Fruit fly (Drosophila melanogaster) whole organism, prepupa: Measurements from ENCODE around the gene CG7656.

Experiments
- Blimp-1 ChIP-seq: fragments of 200-800 bp; sonication (Bioruptor generic); optimal IDR thresholded peaks from 3 replicates; lab custom pipeline; 2017; ENCODE audit warnings: missing biosample characterization, missing genetic modification characterization, mild to moderate bottlenecking, moderate library complexity, missing genetic modification reagents
- CG10631 ChIP-seq: fragments of 200-800 bp; sonication (Bioruptor generic); optimal IDR thresholded peaks from 2 replicates; lab custom pipeline; 2016; ENCODE audit warnings: missing biosample characterization, missing genetic modification characterization
- CG11762 ChIP-seq: fragments of 200-800 bp; sonication (Bioruptor generic); optimal IDR thresholded peaks from 3 replicates; lab custom pipeline; 2016; ENCODE audit warnings: missing biosample characterization, missing genetic modification characterization; ENCODE audit not compliant: insufficient read depth
- CG11902 ChIP-seq: fragments of 200-800 bp; sonication (Bioruptor generic); optimal IDR thresholded peaks from 3 replicates; lab custom pipeline; 2016; ENCODE audit warnings: missing biosample characterization, missing genetic modification characterization
- CG15336 ChIP-seq: fragments of 200-800 bp; sonication (Bioruptor generic); IDR thresholded peaks from 2 replicates; pipeline ENCODE4 v1.3.6; 2022; ENCODE audit warnings: missing biosample characterization, missing genetic modification characterization
- CG3032 ChIP-seq: fragments of 200-800 bp; optimal IDR thresholded peaks from 2 replicates; lab custom pipeline; 2019; ENCODE audit warnings: missing biosample characterization, mild to moderate bottlenecking, missing genetic modification characterization, moderate library complexity
- CG32006 ChIP-seq: fragments of 200-800 bp; sonication (Bioruptor generic); optimal IDR thresholded peaks from 3 replicates; lab custom pipeline; 2017; ENCODE audit warnings: missing biosample characterization, mild to moderate bottlenecking, missing genetic modification characterization
- CG3919 ChIP-seq: fragments of 200-800 bp; sonication (Bioruptor generic); optimal IDR thresholded peaks from 3 replicates; lab custom pipeline; 2016; ENCODE audit warnings: missing biosample characterization, missing genetic modification characterization
- CG6163 ChIP-seq: fragments of 200-800 bp; sonication (Bioruptor generic); IDR thresholded peaks from 3 replicates; pipeline ENCODE4 v1.3.6; 2022; ENCODE audit warnings: missing biosample characterization, missing genetic modification characterization
- CG6276 ChIP-seq: fragments of 200-800 bp; sonication (Bioruptor generic); optimal IDR thresholded peaks from 2 replicates; lab custom pipeline; 2017; ENCODE audit warnings: missing biosample characterization, mild to moderate bottlenecking, missing genetic modification characterization
- CG6792 ChIP-seq: fragments of 200-800 bp; sonication (Bioruptor generic); optimal IDR thresholded peaks from 3 replicates; lab custom pipeline; 2016; ENCODE audit warnings: missing biosample characterization, missing genetic modification characterization
- CG6808 ChIP-seq: fragments of 200-800 bp; sonication (Bioruptor generic); optimal IDR thresholded peaks from 3 replicates; lab custom pipeline; 2017; ENCODE audit warnings: missing biosample characterization, missing genetic modification characterization, mild to moderate bottlenecking, moderate library complexity, missing genetic modification reagents
- CG6854 ChIP-seq: fragments of 200-800 bp; sonication (Bioruptor generic); optimal IDR thresholded peaks from 2 replicates; lab custom pipeline; 2017; ENCODE audit warnings: missing biosample characterization, mild to moderate bottlenecking, missing genetic modification characterization
- CG8119 ChIP-seq: fragments of 200-800 bp; sonication (Bioruptor generic); IDR thresholded peaks from 3 replicates; pipeline ENCODE4 v1.3.6; 2022; ENCODE audit warnings: missing biosample characterization, missing genetic modification characterization
- CG8319 ChIP-seq: fragments of 200-800 bp; sonication (Bioruptor generic); optimal IDR thresholded peaks from 3 replicates; lab custom pipeline; 2016; ENCODE audit warnings: missing biosample characterization, missing genetic modification characterization
- Eip75B ChIP-seq: fragments of 200-800 bp; sonication (Bioruptor generic); optimal IDR thresholded peaks from 3 replicates; lab custom pipeline; 2016; ENCODE audit warnings: missing biosample characterization, missing genetic modification characterization
- Ets21C ChIP-seq: fragments of 200-800 bp; sonication (Bioruptor generic); optimal IDR thresholded peaks from 3 replicates; lab custom pipeline; 2016; ENCODE audit warnings: missing biosample characterization, missing genetic modification characterization
- Ets96B ChIP-seq: fragments of 200-800 bp; optimal IDR thresholded peaks from 2 replicates; lab custom pipeline; 2019; ENCODE audit warnings: missing biosample characterization, mild to moderate bottlenecking, missing genetic modification characterization, moderate library complexity
- Hr38 ChIP-seq: sonication (Bioruptor generic); optimal IDR thresholded peaks from 2 replicates; lab custom pipeline; 2016; ENCODE audit warnings: missing biosample characterization, missing genetic modification characterization
- Hr39 ChIP-seq: fragments of 200-800 bp; sonication (Bioruptor generic); optimal IDR thresholded peaks from 2 replicates; lab custom pipeline; 2016; ENCODE audit warnings: missing biosample characterization, missing genetic modification characterization
- Hr4 ChIP-seq: fragments of 200-800 bp; sonication (Bioruptor generic); optimal IDR thresholded peaks from 3 replicates; lab custom pipeline; 2016; ENCODE audit warnings: missing biosample characterization, missing genetic modification characterization
- Lpt ChIP-seq: fragments of 200-800 bp; sonication (Bioruptor generic); optimal IDR thresholded peaks from 3 replicates; lab custom pipeline; 2016; ENCODE audit warnings: missing biosample characterization, missing genetic modification characterization
- Smox ChIP-seq: fragments of 200-800 bp; sonication (Bioruptor generic); optimal IDR thresholded peaks from 3 replicates; lab custom pipeline; 2016; ENCODE audit warnings: missing biosample characterization, missing genetic modification characterization
- Sox102F ChIP-seq: fragments of 200-800 bp; sonication (Bioruptor generic); optimal IDR thresholded peaks from 2 replicates; lab custom pipeline; 2016; ENCODE audit warnings: missing biosample characterization, mild to moderate bottlenecking, missing genetic modification characterization
- Sox14 ChIP-seq: fragments of 200-800 bp; sonication (Bioruptor generic); optimal IDR thresholded peaks from 3 replicates; lab custom pipeline; 2016; ENCODE audit warnings: missing biosample characterization, missing genetic modification characterization
- achi ChIP-seq: fragments of 200-800 bp; sonication (Bioruptor generic); optimal IDR thresholded peaks from 3 replicates; lab custom pipeline; 2016; ENCODE audit warnings: missing biosample characterization, missing genetic modification characterization
- acj6 ChIP-seq: fragments of 200-800 bp; sonication (Bioruptor generic); optimal IDR thresholded peaks from 3 replicates; lab custom pipeline; 2016; ENCODE audit warnings: missing biosample characterization, missing genetic modification characterization
- dac ChIP-seq: fragments of 200-800 bp; sonication (Bioruptor generic); optimal IDR thresholded peaks from 2 replicates; lab custom pipeline; 2017; ENCODE audit warnings: missing biosample characterization, mild to moderate bottlenecking, missing genetic modification characterization
- dsx ChIP-seq: fragments of 200-800 bp; optimal IDR thresholded peaks from 3 replicates; lab custom pipeline; 2019; ENCODE audit warnings: missing biosample characterization, mild to moderate bottlenecking, missing genetic modification characterization, moderate library complexity; ENCODE audit not compliant: poor library complexity, severe bottlenecking
- esn ChIP-seq: fragments of 200-800 bp; sonication (Bioruptor generic); optimal IDR thresholded peaks from 2 replicates; lab custom pipeline; 2016; ENCODE audit warnings: missing biosample characterization, mild to moderate bottlenecking, missing genetic modification characterization, moderate library complexity
- fd59A ChIP-seq: fragments of 200-800 bp; sonication (Bioruptor generic); optimal IDR thresholded peaks from 2 replicates; lab custom pipeline; 2017; ENCODE audit warnings: missing biosample characterization, mild to moderate bottlenecking, missing genetic modification characterization, missing genetic modification reagents
- fkh ChIP-seq: fragments of 200-800 bp; sonication (Bioruptor generic); optimal IDR thresholded peaks from 3 replicates; lab custom pipeline; 2017; ENCODE audit warnings: missing biosample characterization, mild to moderate bottlenecking, missing genetic modification characterization, moderate library complexity
- lz ChIP-seq: fragments of 200-800 bp; sonication (Bioruptor generic); optimal IDR thresholded peaks from 3 replicates; lab custom pipeline; 2016; ENCODE audit warnings: missing biosample characterization, missing genetic modification characterization
- net ChIP-seq: fragments of 200-800 bp; sonication (Bioruptor generic); optimal IDR thresholded peaks from 3 replicates; lab custom pipeline; 2016; ENCODE audit warnings: missing biosample characterization, missing genetic modification characterization
- pdm3 ChIP-seq: fragments of 200-800 bp; sonication (Bioruptor generic); optimal IDR thresholded peaks from 3 replicates; lab custom pipeline; 2016; ENCODE audit warnings: missing biosample characterization, missing genetic modification characterization
- salr ChIP-seq, 2 experiments: fragments of 200-800 bp; sonication (Bioruptor generic); optimal IDR thresholded peaks; 3 replicates each; lab custom pipeline; 2016 to 2018; ENCODE audit warnings: missing biosample characterization in 2 of 2, missing genetic modification characterization in 2 of 2, mild to moderate bottlenecking in 1 of 2
- spab ChIP-seq: fragments of 200-800 bp; sonication (Bioruptor generic); optimal IDR thresholded peaks from 2 replicates; lab custom pipeline; 2017; ENCODE audit warnings: missing biosample characterization, mild to moderate bottlenecking, missing genetic modification characterization, missing genetic modification reagents
- ss ChIP-seq, 2 experiments: fragments of 200-800 bp; sonication (Bioruptor generic); optimal IDR thresholded peaks; 2 replicates in 1 of 2; 3 replicates in 1 of 2; lab custom pipeline; 2017 to 2018; ENCODE audit warnings: mild to moderate bottlenecking in 2 of 2, missing biosample characterization in 2 of 2, missing genetic modification characterization in 2 of 2, moderate library complexity in 1 of 2
- topi ChIP-seq: fragments of 200-800 bp; sonication (Bioruptor generic); optimal IDR thresholded peaks from 3 replicates; lab custom pipeline; 2016; ENCODE audit warnings: missing biosample characterization, missing genetic modification characterization
- vri ChIP-seq: fragments of 200-800 bp; sonication (Bioruptor generic); optimal IDR thresholded peaks from 3 replicates; lab custom pipeline; 2016; ENCODE audit warnings: missing biosample characterization, mild to moderate bottlenecking, missing genetic modification characterization

CG7656 gene

DNA sequence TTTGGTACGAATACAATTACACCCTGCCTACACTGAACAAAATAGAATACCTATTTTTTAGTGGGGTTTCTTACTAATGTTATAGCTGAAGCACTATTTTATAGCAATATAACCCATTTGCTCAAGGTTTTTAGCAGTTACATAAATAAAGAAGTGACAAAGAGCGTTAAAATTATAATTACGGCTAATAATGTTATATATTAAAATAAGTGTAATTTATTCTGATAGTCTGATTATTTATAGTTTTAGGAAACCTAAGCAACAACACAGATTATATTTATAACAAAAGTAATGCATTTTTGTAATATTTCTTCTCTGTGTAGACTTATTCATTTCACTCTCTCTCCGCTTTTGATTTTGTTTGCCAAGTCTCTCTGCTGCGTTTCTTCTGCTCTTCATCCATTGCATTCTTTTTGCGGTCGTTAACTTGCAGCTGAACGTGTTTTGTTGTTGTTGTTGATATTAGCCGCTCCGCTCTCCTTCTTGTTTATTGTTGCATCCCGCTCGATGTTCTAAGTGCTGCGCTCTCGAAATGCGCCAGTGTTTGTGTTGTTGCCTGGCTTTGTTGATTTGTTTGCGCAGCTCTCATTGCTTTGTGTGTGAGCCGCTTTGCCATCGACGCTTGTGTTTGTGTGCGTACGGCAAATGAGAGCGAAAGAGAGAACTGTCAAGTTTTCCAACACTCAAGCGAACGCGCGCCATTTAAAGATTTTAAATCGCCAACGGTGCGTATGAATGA lies 37.9 kb upstream of the CG7656 start (continued):
- TF ChIP-seq CG11902 (GFP tag; lab: Kevin White, UChicago): peak; percentile 91
- TF ChIP-seq fkh (GFP tag; lab: Kevin White, UChicago): peak; percentile 89
- peak; percentile 94 for TF ChIP-seq Smox (GFP tag; lab: Kevin White, UChicago)
- TF ChIP-seq lz: peak; percentile 93
- TF ChIP-seq Sox102F (GFP tag; lab: Kevin White, UChicago): peak; percentile 77
- TF ChIP-seq Hr39 (GFP tag; lab: Kevin White, UChicago): peak; percentile 89
- TF ChIP-seq CG6854: peak; percentile 82
- TF ChIP-seq CG6792 (GFP tag; lab: Kevin White, UChicago): peak; percentile 96
- no peak for TF ChIP-seq Hr38 (GFP tag; lab: Kevin White, UChicago)
- peak; percentile 94 for TF ChIP-seq Hr4 (GFP tag; lab: Kevin White, UChicago)
- TF ChIP-seq spab (GFP tag; lab: Kevin White, UChicago): peak; percentile 89
- peak; percentile 95 for TF ChIP-seq Lpt
- TF ChIP-seq CG6276 (GFP tag; lab: Kevin White, UChicago): peak; percentile 97
- peak; percentile 88 for TF ChIP-seq dsx (GFP tag; lab: Kevin White, UChicago)
- TF ChIP-seq net (GFP tag; lab: Kevin White, UChicago): peak; percentile 92
- peak; percentile 84 to 92 for TF ChIP-seq ss (GFP tag; optimal IDR thresholded peaks at IDR 0.05; lab: Kevin White, UChicago)
- peak; percentile 98 for TF ChIP-seq esn (GFP tag; lab: Kevin White, UChicago)
- TF ChIP-seq dac (GFP tag; lab: Kevin White, UChicago): peak; percentile 72
- peak; percentile 94 for TF ChIP-seq Blimp-1
- TF ChIP-seq Eip75B (GFP tag; lab: Kevin White, UChicago): peak; percentile 93
- TF ChIP-seq CG8119 (GFP tag; lab: Robert Waterston, UW): peak; percentile 98
- TF ChIP-seq acj6 (GFP tag; lab: Kevin White, UChicago): peak; percentile 98
- TF ChIP-seq Ets21C (GFP tag; lab: Kevin White, UChicago): peak; percentile 84
- TF ChIP-seq CG10631 (GFP tag; lab: Kevin White, UChicago): peak; percentile 98
- TF ChIP-seq CG15336 (GFP tag; lab: Robert Waterston, UW): peak; percentile 96
- peak; percentile 88 for TF ChIP-seq CG6163
- TF ChIP-seq CG3032: peak; percentile 95
- peak; percentile 95 for TF ChIP-seq CG3919 (GFP tag; lab: Kevin White, UChicago)
- TF ChIP-seq CG32006 (GFP tag; lab: Kevin White, UChicago): peak; percentile 99
- peak; percentile 94 for TF ChIP-seq Ets96B (tag; lab: Kevin White, UChicago)
- TF ChIP-seq CG8319 (GFP tag; lab: Kevin White, UChicago): peak; percentile 89
- peak; percentile 73 to 99 for TF ChIP-seq salr (GFP tag; optimal IDR thresholded peaks at IDR 0.05; lab: Kevin White, UChicago)
- TF ChIP-seq topi: peak; percentile 95
- TF ChIP-seq pdm3 (GFP tag; lab: Kevin White, UChicago): peak; percentile 94
- peak; percentile 90 for TF ChIP-seq fd59A (GFP tag; lab: Kevin White, UChicago)
- peak; percentile 49 for TF ChIP-seq vri (GFP tag; lab: Kevin White, UChicago)
- TF ChIP-seq achi (GFP tag; lab: Kevin White, UChicago): peak; percentile 97
- TF ChIP-seq CG6808 (GFP tag; lab: Kevin White, UChicago): peak; percentile 89
- peak; percentile 90 for TF ChIP-seq Sox14 (GFP tag; lab: Kevin White, UChicago)
- TF ChIP-seq CG11762 (GFP tag; lab: Kevin White, UChicago): peak; percentile 95
